Worm (Caenorhabditis elegans) whole organism, young adult: ENCODE measurements around the gene gpr-2.

ENCODE experiments used
- B0019.2 ChIP-seq: fragments of 200-800 bp; sonication (Bioruptor generic); conservative IDR thresholded peaks from 2 replicates; pipeline ENCODE4 v1.3.6; 2022; ENCODE audit warnings: missing genetic modification reagents, missing genetic modification characterization, missing compliant biosample characterization
- B0261.1 ChIP-seq: sonication (generic microtip); optimal IDR thresholded peaks from 2 replicates; lab custom pipeline; 2016; ENCODE audit warnings: mild to moderate bottlenecking, missing genetic modification characterization, moderate library complexity, missing compliant biosample characterization
- C17E4.6 ChIP-seq: fragments of 200-800 bp; sonication (Bioruptor generic); IDR thresholded peaks from 2 replicates; pipeline ENCODE4 v1.3.6; 2022; ENCODE audit warnings: missing genetic modification reagents, missing genetic modification characterization, missing compliant biosample characterization
- D2030.7 ChIP-seq: fragments of 200-800 bp; sonication (Bioruptor generic); IDR thresholded peaks from 2 replicates; pipeline ENCODE4 v1.3.6; 2022; ENCODE audit warnings: missing genetic modification reagents, missing genetic modification characterization, missing compliant biosample characterization
- F33H1.4 ChIP-seq: fragments of 200-800 bp; sonication (Bioruptor generic); IDR thresholded peaks from 2 replicates; pipeline ENCODE4 v1.3.6; 2022; ENCODE audit warnings: missing genetic modification reagents, missing genetic modification characterization, missing compliant biosample characterization
- F49E8.2 ChIP-seq: sonication (generic microtip); optimal IDR thresholded peaks from 3 replicates; lab custom pipeline; 2017; ENCODE audit warnings: missing genetic modification characterization, mild to moderate bottlenecking, missing compliant biosample characterization, antibody characterized with exemption, moderate library complexity; ENCODE audit not compliant: insufficient read depth
- F55B11.4 ChIP-seq: sonication (generic microtip); optimal IDR thresholded peaks from 2 replicates; lab custom pipeline; 2016; ENCODE audit warnings: missing compliant biosample characterization, missing genetic modification characterization, borderline replicate concordance; ENCODE audit not compliant: insufficient read depth
- K11D2.4 ChIP-seq: fragments of 200-800 bp; sonication (Bioruptor generic); IDR thresholded peaks from 2 replicates; pipeline ENCODE4 v1.3.6; 2022; ENCODE audit warnings: missing genetic modification reagents, missing genetic modification characterization, missing compliant biosample characterization
- T07F8.4 ChIP-seq: sonication (generic microtip); optimal IDR thresholded peaks from 2 replicates; lab custom pipeline; 2016; ENCODE audit warnings: mild to moderate bottlenecking, missing genetic modification characterization, moderate library complexity, missing compliant biosample characterization
- Y53G8AR.9 ChIP-seq: fragments of 200-800 bp; sonication (Bioruptor generic); conservative IDR thresholded peaks from 2 replicates; pipeline ENCODE4 v1.3.6; 2022; ENCODE audit warnings: missing genetic modification reagents, missing genetic modification characterization, missing compliant biosample characterization
- Y56A3A.18 ChIP-seq: fragments of 200-800 bp; sonication (Bioruptor generic); IDR thresholded peaks from 2 replicates; pipeline ENCODE4 v1.3.6; 2022; ENCODE audit warnings: missing genetic modification reagents, missing genetic modification characterization, missing compliant biosample characterization
- Y95B8A.8 ChIP-seq: fragments of 200-800 bp; sonication (Bioruptor generic); IDR thresholded peaks from 2 replicates; pipeline ENCODE4 v1.3.6; 2022; ENCODE audit warnings: missing genetic modification reagents, missing genetic modification characterization, missing compliant biosample characterization
- aptf-2 ChIP-seq: fragments of 200-800 bp; sonication (Bioruptor generic); conservative IDR thresholded peaks from 2 replicates; pipeline ENCODE4 v1.3.6; 2022; ENCODE audit warnings: missing genetic modification reagents, missing genetic modification characterization, missing compliant biosample characterization
- athp-1 ChIP-seq: sonication (generic microtip); optimal IDR thresholded peaks from 2 replicates; lab custom pipeline; 2017; ENCODE audit warnings: mild to moderate bottlenecking, missing genetic modification characterization, missing compliant biosample characterization
- bed-1 ChIP-seq: fragments of 200-800 bp; sonication (Bioruptor generic); IDR thresholded peaks from 2 replicates; pipeline ENCODE4 v1.3.6; 2022; ENCODE audit warnings: missing genetic modification reagents, missing genetic modification characterization, missing compliant biosample characterization
- bed-2 ChIP-seq: fragments of 200-800 bp; sonication (Bioruptor generic); IDR thresholded peaks from 2 replicates; pipeline ENCODE4 v1.3.6; 2022; ENCODE audit warnings: missing genetic modification reagents, missing genetic modification characterization, missing compliant biosample characterization
- cebp-1 ChIP-seq, 2 experiments: fragments of 200-800 bp in 1 of 2; sonication (Bioruptor generic) in 1 of 2; sonication (generic microtip) in 1 of 2; IDR thresholded peaks in 1 of 2; optimal IDR thresholded peaks in 1 of 2; 2 replicates each; pipeline versions ENCODE4 v1.3.6 to Lab custom; 2017 to 2022; ENCODE audit warnings: missing compliant biosample characterization in 2 of 2, missing genetic modification characterization in 2 of 2, mild to moderate bottlenecking in 1 of 2, missing genetic modification reagents in 1 of 2, moderate library complexity in 1 of 2
- chd-7 ChIP-seq: sonication (generic microtip); optimal IDR thresholded peaks from 2 replicates; lab custom pipeline; 2016; ENCODE audit warnings: mild to moderate bottlenecking, missing genetic modification characterization, moderate library complexity, missing compliant biosample characterization
- efl-1 ChIP-seq: fragments of 150-350 bp; optimal IDR thresholded peaks from 2 replicates; lab custom pipeline; 2014; ENCODE audit warnings: missing biosample characterization, missing genetic modification reagents, missing genetic modification characterization
- egl-18 ChIP-seq: fragments of 200-800 bp; sonication (Bioruptor generic); IDR thresholded peaks from 2 replicates; pipeline ENCODE4 v1.3.6; 2022; ENCODE audit warnings: missing genetic modification reagents, missing genetic modification characterization, missing compliant biosample characterization
- ekl-4 ChIP-seq: fragments of 200-800 bp; sonication (Bioruptor generic); IDR thresholded peaks from 2 replicates; pipeline ENCODE4 v1.3.6; 2022; ENCODE audit warnings: missing genetic modification reagents, missing genetic modification characterization, missing compliant biosample characterization
- hlh-26 ChIP-seq: fragments of 200-800 bp; sonication (Bioruptor generic); conservative IDR thresholded peaks from 2 replicates; pipeline ENCODE4 v1.3.6; 2022; ENCODE audit warnings: missing genetic modification reagents, missing genetic modification characterization, missing compliant biosample characterization
- hmg-1.2 ChIP-seq: fragments of 200-800 bp; sonication (Bioruptor generic); IDR thresholded peaks from 2 replicates; pipeline ENCODE4 v1.3.6; 2022; ENCODE audit warnings: missing genetic modification reagents, missing genetic modification characterization, missing compliant biosample characterization
- lin-26 ChIP-seq: fragments of 200-800 bp; sonication (Bioruptor generic); IDR thresholded peaks from 2 replicates; pipeline ENCODE4 v1.3.6; 2022; ENCODE audit warnings: missing genetic modification reagents, missing genetic modification characterization, missing compliant biosample characterization
- lin-35 ChIP-seq, 3 experiments: fragments of 150-350 bp in 2 of 3; sonication (generic microtip) in 1 of 3; optimal IDR thresholded peaks; 2 replicates each; lab custom pipeline; 2014 to 2018; ENCODE audit warnings: missing biosample characterization in 3 of 3, missing genetic modification characterization in 3 of 3, missing genetic modification reagents in 3 of 3
- lin-40 ChIP-seq: sonication (generic microtip); optimal IDR thresholded peaks from 2 replicates; lab custom pipeline; 2016; ENCODE audit warnings: missing genetic modification characterization, mild to moderate bottlenecking, missing compliant biosample characterization, missing genotype, missing genetic modification reagents
- madf-6 ChIP-seq: fragments of 200-800 bp; sonication (Bioruptor generic); IDR thresholded peaks from 2 replicates; pipeline ENCODE4 v1.3.6; 2022; ENCODE audit warnings: missing genetic modification reagents, missing genetic modification characterization, missing compliant biosample characterization
- mcd-1 ChIP-seq: fragments of 200-800 bp; sonication (Bioruptor generic); IDR thresholded peaks from 2 replicates; pipeline ENCODE4 v1.3.6; 2022; ENCODE audit warnings: missing genetic modification reagents, missing genetic modification characterization, missing compliant biosample characterization
- mel-28 ChIP-seq: sonication (generic microtip); optimal IDR thresholded peaks from 2 replicates; lab custom pipeline; 2016; ENCODE audit warnings: borderline replicate concordance, mild to moderate bottlenecking, missing genetic modification characterization, missing compliant biosample characterization
- nhr-90 ChIP-seq: sonication (generic microtip); optimal IDR thresholded peaks from 2 replicates; lab custom pipeline; 2016; ENCODE audit warnings: missing genotype, mild to moderate bottlenecking, missing genetic modification characterization, missing compliant biosample characterization
- pbrm-1 ChIP-seq: fragments of 200-800 bp; sonication (Bioruptor generic); IDR thresholded peaks from 2 replicates; pipeline ENCODE4 v1.3.6; 2022; ENCODE audit warnings: missing genetic modification reagents, missing genetic modification characterization, missing compliant biosample characterization
- pha-4 ChIP-seq: fragments of 150-350 bp; sonication (generic microtip); optimal IDR thresholded peaks from 2 replicates; lab custom pipeline; 2014; ENCODE audit warnings: missing biosample characterization, missing genetic modification reagents, missing genetic modification characterization
- rcor-1 ChIP-seq: fragments of 200-800 bp; sonication (Bioruptor generic); IDR thresholded peaks from 2 replicates; pipeline ENCODE4 v1.3.6; 2022; ENCODE audit warnings: missing genetic modification reagents, missing genetic modification characterization, missing compliant biosample characterization
- repo-1 ChIP-seq: sonication (generic microtip); optimal IDR thresholded peaks from 2 replicates; lab custom pipeline; 2017; ENCODE audit warnings: mild to moderate bottlenecking, missing genetic modification characterization, missing compliant biosample characterization
- sea-2 ChIP-seq: fragments of 200-800 bp; sonication (Bioruptor generic); IDR thresholded peaks from 2 replicates; pipeline ENCODE4 v1.3.6; 2022; ENCODE audit warnings: missing genetic modification characterization, missing compliant biosample characterization
- snpc-1.1 ChIP-seq: sonication (generic microtip); optimal IDR thresholded peaks from 2 replicates; lab custom pipeline; 2017; ENCODE audit warnings: missing genetic modification characterization, mild to moderate bottlenecking, missing compliant biosample characterization, antibody characterized with exemption, moderate library complexity, missing genotype, missing genetic modification reagents; ENCODE audit not compliant: insufficient read depth
- snpc-1.3 ChIP-seq: sonication (generic microtip); optimal IDR thresholded peaks from 2 replicates; lab custom pipeline; 2017; ENCODE audit warnings: missing genetic modification characterization, mild to moderate bottlenecking, missing compliant biosample characterization, antibody characterized with exemption, moderate library complexity, missing genotype, missing genetic modification reagents; ENCODE audit not compliant: insufficient read depth
- snpc-3.4 ChIP-seq: sonication (generic microtip); optimal IDR thresholded peaks from 2 replicates; lab custom pipeline; 2017; ENCODE audit warnings: missing genetic modification characterization, mild to moderate bottlenecking, missing compliant biosample characterization, antibody characterized with exemption, moderate library complexity, missing genotype, missing genetic modification reagents
- sptf-2 ChIP-seq: fragments of 200-800 bp; sonication (Bioruptor generic); optimal IDR thresholded peaks from 2 replicates; lab custom pipeline; 2018; ENCODE audit warnings: mild to moderate bottlenecking, missing genetic modification characterization, missing compliant biosample characterization
- tlf-1 ChIP-seq: fragments of 200-800 bp; sonication (Bioruptor generic); optimal IDR thresholded peaks from 2 replicates; lab custom pipeline; 2018; ENCODE audit warnings: mild to moderate bottlenecking, missing genetic modification characterization, missing compliant biosample characterization
- xnd-1 ChIP-seq: sonication (generic microtip); optimal IDR thresholded peaks from 2 replicates; lab custom pipeline; 2016; ENCODE audit warnings: missing genotype, missing genetic modification reagents, missing genetic modification characterization, missing compliant biosample characterization
- zfh-2 ChIP-seq: fragments of 200-800 bp; sonication (Bioruptor generic); conservative IDR thresholded peaks from 2 replicates; pipeline ENCODE4 v1.3.6; 2022; ENCODE audit warnings: missing genetic modification reagents, missing genetic modification characterization, missing compliant biosample characterization
- ztf-26 ChIP-seq: sonication (generic microtip); optimal IDR thresholded peaks from 2 replicates; lab custom pipeline; 2017; ENCODE audit warnings: missing genetic modification characterization, missing compliant biosample characterization
- ztf-28 ChIP-seq: fragments of 200-800 bp; sonication (Bioruptor generic); IDR thresholded peaks from 2 replicates; pipeline ENCODE4 v1.3.6; 2022; ENCODE audit warnings: missing genetic modification reagents, missing genetic modification characterization, missing compliant biosample characterization

gpr-2 gene

DNA sequence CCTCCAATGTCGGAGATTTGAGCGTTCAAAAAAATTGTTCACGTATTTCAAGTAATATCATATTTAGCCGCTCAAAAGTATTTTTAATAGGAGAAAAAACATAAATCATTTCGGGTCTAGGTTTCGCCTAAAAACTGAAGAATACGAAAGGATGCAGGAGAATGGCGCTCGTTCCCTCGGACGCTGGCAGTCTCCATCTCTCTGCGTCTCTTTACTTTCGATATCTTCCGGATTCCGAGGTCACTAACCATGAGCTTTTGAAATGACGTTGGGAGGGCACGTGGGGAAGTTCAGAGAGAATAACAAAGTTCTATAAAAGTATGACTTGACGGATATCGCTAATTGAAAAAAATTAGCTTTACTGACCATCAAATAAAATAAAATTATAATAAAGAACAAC, 2.0 kb downstream of the gpr-2 start (continued):
- TF ChIP-seq lin-40 (tag; lab: Kevin White, UChicago) (no peak), T07F8.4 (no peak), tlf-1 (peak; percentile 22), K11D2.4 (GFP tag; lab: Robert Waterston, UW) (peak; percentile 55; the same call in 1 of the 2 replicates), cebp-1 (GFP tag; IDR thresholded peaks at IDR 0.05; lab: Robert Waterston, UW) (no peak), cebp-1 (tag; optimal IDR thresholded peaks at IDR 0.05; lab: Kevin White, UChicago) (peak; percentile 30), F49E8.2 (tag; lab: Kevin White, UChicago) (peak; percentile 23), Y53G8AR.9 (GFP tag; lab: Robert Waterston, UW) (peak; percentile 79), F55B11.4 (tag; lab: Kevin White, UChicago) (no peak), rcor-1 (0 out of 2 replicates have a peak, but pooled peaks have one; percentile 7), hlh-26 (GFP tag; lab: Robert Waterston, UW) (no peak), B0261.1 (tag; lab: Kevin White, UChicago) (no peak), mcd-1 (GFP tag; lab: Robert Waterston, UW) (peak; percentile 38; the same call in 1 of the 2 replicates), hmg-1.2 (GFP tag; lab: Robert Waterston, UW) (peak; percentile 41; the same call in 1 of the 2 replicates), Y56A3A.18 (GFP tag; lab: Robert Waterston, UW) (no peak), ekl-4 (peak; percentile 62; the same call in 1 of the 2 replicates), Y95B8A.8 (GFP tag; lab: Robert Waterston, UW) (peak; percentile 31; the same call in 1 of the 2 replicates), lin-26 (GFP tag; lab: Robert Waterston, UW) (0 out of 2 replicates have a peak, but pooled peaks have one; percentile 23), bed-2 (GFP tag; lab: Robert Waterston, UW) (no peak), B0019.2 (GFP tag; lab: Robert Waterston, UW) (no peak), xnd-1 (tag; lab: Kevin White, UChicago) (peak; percentile 35), D2030.7 (GFP tag; lab: Robert Waterston, UW) (peak; percentile 31; the same call in 1 of the 2 replicates), F33H1.4 (GFP tag; lab: Robert Waterston, UW) (0 out of 2 replicates have a peak, but pooled peaks have one; percentile 13), lin-35 (GFP tag; optimal IDR thresholded peaks at IDR 0.05; lab: Kevin White, UChicago) (peak in 1 of 3 experiments; percentile 25), sptf-2 (GFP tag; lab: Kevin White, UChicago) (no peak), efl-1 (GFP tag; lab: Kevin White, UChicago) (peak; percentile 19), pbrm-1 (GFP tag; lab: Robert Waterston, UW) (no peak), snpc-3.4 (peak; percentile 54), repo-1 (no peak), madf-6 (GFP tag; lab: Robert Waterston, UW) (peak; percentile 82)

DNA sequence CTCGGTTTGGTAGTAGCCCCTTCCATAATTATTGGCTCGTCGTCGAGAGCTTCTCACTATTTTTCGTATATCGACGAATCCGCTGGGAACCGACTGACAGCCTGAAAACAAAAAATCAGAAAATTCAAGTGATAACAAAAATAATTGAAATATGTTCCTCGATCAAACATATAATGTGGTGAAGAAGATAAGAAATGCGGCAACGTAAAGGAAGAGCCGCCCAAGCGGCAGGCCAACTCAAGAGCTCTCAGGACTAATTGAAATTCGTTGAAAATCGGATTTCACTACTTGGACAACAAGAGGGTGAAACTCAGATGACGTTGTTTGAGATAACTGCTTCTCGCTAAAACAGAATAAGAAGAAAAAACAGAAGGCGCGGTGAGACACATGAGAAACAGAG, 3.0 kb downstream of the gpr-2 start, which contains the start of gene slc-17.2:
Gene slc-17.2, minus strand, starts transcription at position 101 of the 400 bp plus-strand sequence.
- TF ChIP-seq aptf-2 (GFP tag; lab: Robert Waterston, UW): 0 out of 2 replicates have a peak, but pooled peaks have one; percentile 32
- TF ChIP-seq snpc-1.1 (tag; lab: Kevin White, UChicago): no peak

DNA sequence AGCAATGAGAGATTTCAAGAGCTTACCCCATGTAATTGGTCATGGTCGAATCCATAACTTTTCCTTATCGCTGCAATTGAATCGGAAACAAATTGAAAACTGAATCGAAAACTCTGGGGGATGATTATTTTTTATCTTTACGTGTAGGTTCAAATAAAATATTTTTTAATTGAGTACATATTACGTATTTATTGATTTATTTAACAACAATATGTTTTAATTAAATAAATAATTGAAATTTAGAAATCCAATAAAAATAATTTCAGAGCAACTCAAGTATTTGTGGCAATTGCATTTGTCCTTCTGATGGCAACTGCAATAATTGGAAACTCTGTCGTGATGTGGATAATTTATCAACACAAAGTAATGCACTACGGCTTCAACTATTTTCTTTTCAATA, 7.4 kb downstream of the gpr-2 start, which contains the start of gene C38C10.3:
Gene C38C10.3, minus strand, starts transcription at position 101 of the 400 bp plus-strand sequence.
- TF ChIP-seq bed-1 (GFP tag; lab: Robert Waterston, UW) (no peak), bed-2 (GFP tag; lab: Robert Waterston, UW) (no peak), nhr-90 (tag; lab: Kevin White, UChicago) (no peak), chd-7 (tag; lab: Kevin White, UChicago) (no peak), sea-2 (GFP tag; lab: Robert Waterston, UW) (no peak), C17E4.6 (GFP tag; lab: Robert Waterston, UW) (no peak), mel-28 (tag; lab: Kevin White, UChicago) (no peak), athp-1 (tag; lab: Kevin White, UChicago) (no peak), egl-18 (GFP tag; lab: Robert Waterston, UW) (no peak), pha-4 (tag; lab: Kevin White, UChicago) (no peak), madf-6 (GFP tag; lab: Robert Waterston, UW) (no peak), ekl-4 (no peak), zfh-2 (no peak), ztf-28 (GFP tag; lab: Robert Waterston, UW) (no peak), snpc-1.3 (tag; lab: Kevin White, UChicago) (no peak), ztf-26 (no peak)
